Fruit fly (Drosophila melanogaster) whole organism, wandering third instar larva: ENCODE data around the gene CG11698.
A peak's percentile ranks its signal among the peaks of the same experiment; 100 is the strongest.

Experiments used
- Abd-B ChIP-seq: fragments of >200 bp; optimal IDR thresholded peaks from 2 replicates; lab custom pipeline; 2017; ENCODE audit warnings: missing biosample characterization, missing genetic modification characterization
- CrebA ChIP-seq: fragments of 200-800 bp; sonication (Bioruptor generic); optimal IDR thresholded peaks from 2 replicates; lab custom pipeline; 2016; ENCODE audit warnings: missing biosample characterization, mild to moderate bottlenecking, missing genetic modification characterization, borderline replicate concordance
- Dfd ChIP-seq: fragments of >200 bp; optimal IDR thresholded peaks from 2 replicates; lab custom pipeline; 2017; ENCODE audit warnings: missing biosample characterization, missing genetic modification characterization
- GATAd ChIP-seq: sonication (Bioruptor generic); optimal IDR thresholded peaks from 2 replicates; lab custom pipeline; 2016; ENCODE audit warnings: missing biosample characterization, missing genetic modification characterization
- HLH106 ChIP-seq: fragments of 200-800 bp; optimal IDR thresholded peaks from 3 replicates; lab custom pipeline; 2019; ENCODE audit warnings: missing biosample characterization, mild to moderate bottlenecking, missing genetic modification characterization, moderate library complexity
- Hr78 ChIP-seq: fragments of >200 bp; optimal IDR thresholded peaks from 2 replicates; lab custom pipeline; 2017; ENCODE audit warnings: missing biosample characterization, missing genetic modification characterization
- Hr83 ChIP-seq: fragments of 200-300 bp; sonication (Bioruptor generic); optimal IDR thresholded peaks from 2 replicates; lab custom pipeline; 2016; ENCODE audit warnings: missing biosample characterization, mild to moderate bottlenecking, missing genetic modification characterization, moderate library complexity; ENCODE audit not compliant: poor library complexity, severe bottlenecking
- Jra ChIP-seq: sonication (Bioruptor generic); optimal IDR thresholded peaks from 2 replicates; lab custom pipeline; 2016; ENCODE audit warnings: missing biosample characterization, missing genetic modification characterization
- Mio ChIP-seq: sonication (Bioruptor generic); optimal IDR thresholded peaks from 2 replicates; lab custom pipeline; 2016; ENCODE audit warnings: missing biosample characterization, missing genetic modification characterization
- Myc ChIP-seq: fragments of >200 bp; optimal IDR thresholded peaks from 2 replicates; lab custom pipeline; 2017
- OdsH ChIP-seq: fragments of 200-800 bp; sonication (Bioruptor generic); optimal IDR thresholded peaks from 2 replicates; lab custom pipeline; 2016; ENCODE audit warnings: missing biosample characterization, mild to moderate bottlenecking, missing genetic modification characterization
- Rel ChIP-seq, 2 experiments: fragments of 200-800 bp; sonication (Bioruptor generic) in 1 of 2; optimal IDR thresholded peaks; 2 replicates in 1 of 2; 3 replicates in 1 of 2; lab custom pipeline; 2016 to 2019; ENCODE audit warnings: mild to moderate bottlenecking in 2 of 2, missing biosample characterization in 2 of 2, missing genetic modification characterization in 2 of 2, moderate library complexity in 1 of 2
- Sp1 ChIP-seq: fragments of 200-800 bp; sonication (Bioruptor generic); optimal IDR thresholded peaks from 3 replicates; lab custom pipeline; 2019; ENCODE audit warnings: missing biosample characterization, mild to moderate bottlenecking, missing genetic modification characterization, moderate library complexity
- Vsx2 ChIP-seq: fragments of 200-300, 225-300 bp; sonication (Bioruptor generic); optimal IDR thresholded peaks from 2 replicates; lab custom pipeline; 2018; ENCODE audit warnings: missing biosample characterization, missing genetic modification characterization; ENCODE audit not compliant: partially characterized antibody
- brk ChIP-seq: fragments of 200-800 bp; sonication (Bioruptor generic); optimal IDR thresholded peaks from 2 replicates; lab custom pipeline; 2016; ENCODE audit warnings: missing biosample characterization, mild to moderate bottlenecking, missing genetic modification characterization
- dl ChIP-seq, 2 experiments: fragments of 175-275, 200-275 bp in 1 of 2; fragments of 200-275 bp in 1 of 2; sonication (Bioruptor generic); optimal IDR thresholded peaks; lab custom pipeline; 2018; ENCODE audit warnings: mild to moderate bottlenecking in 2 of 2, missing biosample characterization in 2 of 2, missing genetic modification characterization in 2 of 2, moderate library complexity in 2 of 2; ENCODE audit not compliant: partially characterized antibody in 2 of 2, insufficient read depth in 1 of 2
- dmrt93B ChIP-seq: fragments of 200-800 bp; sonication (Bioruptor generic); optimal IDR thresholded peaks from 2 replicates; lab custom pipeline; 2018; ENCODE audit warnings: missing biosample characterization, mild to moderate bottlenecking, missing genetic modification characterization
- ey ChIP-seq: fragments of 200-800 bp; sonication (Bioruptor generic); optimal IDR thresholded peaks from 2 replicates; lab custom pipeline; 2016; ENCODE audit warnings: missing biosample characterization, missing genetic modification characterization
- foxo ChIP-seq, 2 experiments: fragments of 200-800 bp; sonication (Bioruptor generic); optimal IDR thresholded peaks; 2 replicates in 1 of 2; 3 replicates in 1 of 2; lab custom pipeline; 2016 to 2017; ENCODE audit warnings: missing biosample characterization in 2 of 2, missing genetic modification characterization in 2 of 2
- fru ChIP-seq: fragments of 200-800 bp; sonication (Bioruptor generic); optimal IDR thresholded peaks from 3 replicates; lab custom pipeline; 2016; ENCODE audit warnings: missing biosample characterization, mild to moderate bottlenecking, missing genetic modification characterization
- h ChIP-seq: fragments of 200-800 bp; sonication (Bioruptor generic); optimal IDR thresholded peaks from 3 replicates; lab custom pipeline; 2016; ENCODE audit warnings: missing biosample characterization, mild to moderate bottlenecking, missing genetic modification characterization
- jim ChIP-seq: fragments of 175-275, 200-325 bp; sonication (Bioruptor generic); optimal IDR thresholded peaks from 2 replicates; lab custom pipeline; 2016; ENCODE audit warnings: missing biosample characterization, mild to moderate bottlenecking, missing genetic modification characterization
- lola ChIP-seq: fragments of >200 bp; optimal IDR thresholded peaks from 2 replicates; lab custom pipeline; 2017; ENCODE audit warnings: missing biosample characterization, missing genetic modification characterization
- pan ChIP-seq: fragments of >200 bp; optimal IDR thresholded peaks from 2 replicates; lab custom pipeline; 2017
- psq ChIP-seq: fragments of 200-800 bp; sonication (Bioruptor generic); optimal IDR thresholded peaks from 3 replicates; lab custom pipeline; 2017; ENCODE audit warnings: missing biosample characterization, mild to moderate bottlenecking, missing genetic modification characterization, moderate library complexity
- sv ChIP-seq: fragments of 200-800 bp; sonication (Bioruptor generic); optimal IDR thresholded peaks from 3 replicates; lab custom pipeline; 2016; ENCODE audit warnings: missing biosample characterization, missing genetic modification characterization
- tai ChIP-seq: sonication (Bioruptor generic); optimal IDR thresholded peaks from 2 replicates; lab custom pipeline; 2016; ENCODE audit warnings: missing biosample characterization, missing genetic modification characterization
- woc ChIP-seq: sonication (Bioruptor generic); optimal IDR thresholded peaks from 2 replicates; lab custom pipeline; 2016; ENCODE audit warnings: missing biosample characterization, mild to moderate bottlenecking, missing genetic modification characterization

The CG11698 gene

dm6 chr3R:8317709-8318335 is 5.8 kb downstream of the CG11698 start:
- TF ChIP-seq foxo (GFP tag; optimal IDR thresholded peaks at IDR 0.05; lab: Kevin White, UChicago) (peak in 1 of 2 experiments; percentile 5), CrebA (GFP tag; lab: Kevin White, UChicago) (no peak), Rel (GFP tag; optimal IDR thresholded peaks at IDR 0.05; lab: Kevin White, UChicago) (no peak), Rel (tag; optimal IDR thresholded peaks at IDR 0.05; lab: Kevin White, UChicago) (peak; percentile 57), HLH106 (tag; lab: Kevin White, UChicago) (no peak), brk (GFP tag; lab: Kevin White, UChicago) (no peak), Hr83 (GFP tag; lab: Kevin White, UChicago) (no peak), pan (lab: Kevin White, UChicago) (no peak), woc (GFP tag; lab: Kevin White, UChicago) (no peak), Sp1 (GFP tag; lab: Kevin White, UChicago) (no peak), GATAd (GFP tag; lab: Kevin White, UChicago) (no peak), Abd-B (GFP tag; lab: Kevin White, UChicago) (no peak), dmrt93B (no peak)

dm6 chr3R:8321447-8321846 is 9.5 kb downstream of the CG11698 start, which contains the start of gene Or85a:
TSS of gene Or85a (plus strand) at chr3R:8321747.
- TF ChIP-seq Rel (GFP tag; optimal IDR thresholded peaks at IDR 0.05; lab: Kevin White, UChicago): no peak
- no peak for TF ChIP-seq Rel (tag; optimal IDR thresholded peaks at IDR 0.05; lab: Kevin White, UChicago)
- no peak for TF ChIP-seq h
- no peak for TF ChIP-seq fru
- no peak for TF ChIP-seq Mio (GFP tag; lab: Kevin White, UChicago)
- no peak for TF ChIP-seq lola (GFP tag; lab: Kevin White, UChicago)
- TF ChIP-seq GATAd (GFP tag; lab: Kevin White, UChicago): no peak
- TF ChIP-seq tai: no peak
- no peak for TF ChIP-seq dmrt93B
- no peak for TF ChIP-seq Myc (lab: Kevin White, UChicago)
- TF ChIP-seq brk (GFP tag; lab: Kevin White, UChicago): no peak
- TF ChIP-seq Hr78 (GFP tag; lab: Kevin White, UChicago): no peak
- TF ChIP-seq foxo (GFP tag; optimal IDR thresholded peaks at IDR 0.05; lab: Kevin White, UChicago): no peak
- no peak for TF ChIP-seq Dfd
- TF ChIP-seq Jra (GFP tag; lab: Kevin White, UChicago): no peak
- TF ChIP-seq pan (lab: Kevin White, UChicago): no peak
- no peak for TF ChIP-seq jim (GFP tag; lab: Kevin White, UChicago)
- TF ChIP-seq, all 38 proteins: peak for 0

- no peak for TF ChIP-seq psq (GFP tag; lab: Kevin White, UChicago)
- TF ChIP-seq Mio (GFP tag; lab: Kevin White, UChicago): no peak
- TF ChIP-seq Jra (GFP tag; lab: Kevin White, UChicago): no peak
- TF ChIP-seq, all 38 proteins: peak for 0
Measured at dm6 chr3R:8324016-8324415, 12.0 kb downstream of the CG11698 start, which contains the start of gene CG7443. TSS of gene CG7443 (plus strand) at chr3R:8324316.

dm6 chr3R:8326884-8327283 is 14.9 kb downstream of the CG11698 start:
- TF ChIP-seq sv (GFP tag; lab: Kevin White, UChicago) (no peak), dl (GFP tag; optimal IDR thresholded peaks at IDR 0.05; lab: Kevin White, UChicago; ENCODE audit: insufficient read depth in 1 of 2, partially characterized antibody in 2 of 2) (no peak), jim (GFP tag; lab: Kevin White, UChicago) (no peak), Vsx2 (GFP tag; lab: Kevin White, UChicago) (no peak), Myc (lab: Kevin White, UChicago) (no peak)

dm6 chr3R:8327967-8328789 is 16.2 kb downstream of the CG11698 start:
- TF ChIP-seq Hr83 (GFP tag; lab: Kevin White, UChicago) (no peak), ey (GFP tag; lab: Kevin White, UChicago) (no peak), brk (GFP tag; lab: Kevin White, UChicago) (no peak), Rel (GFP tag; optimal IDR thresholded peaks at IDR 0.05; lab: Kevin White, UChicago) (no peak), Rel (tag; optimal IDR thresholded peaks at IDR 0.05; lab: Kevin White, UChicago) (no peak), HLH106 (tag; lab: Kevin White, UChicago) (no peak), OdsH (GFP tag; lab: Kevin White, UChicago) (no peak), Myc (lab: Kevin White, UChicago) (no peak), Hr78 (GFP tag; lab: Kevin White, UChicago) (no peak)
